Worm (Caenorhabditis elegans) whole organism, L2 larva: Measurements from ENCODE around the gene F35F10.7.

Source experiments
- F13H6.1 ChIP-seq: sonication (generic microtip); optimal IDR thresholded peaks from 2 replicates; lab custom pipeline; 2016; ENCODE audit warnings: missing genetic modification characterization, missing compliant biosample characterization
- aly-2 ChIP-seq: fragments of 150-350 bp; optimal IDR thresholded peaks from 2 replicates; lab custom pipeline; 2014; ENCODE audit warnings: missing biosample characterization, missing genetic modification characterization
- crh-2 ChIP-seq: sonication (generic microtip); optimal IDR thresholded peaks from 2 replicates; lab custom pipeline; 2017; ENCODE audit warnings: missing biosample characterization, missing genetic modification characterization
- nhr-129 ChIP-seq: fragments of 150-350 bp; optimal IDR thresholded peaks from 2 replicates; lab custom pipeline; 2014; ENCODE audit warnings: missing biosample characterization, missing genetic modification characterization
- nhr-25 ChIP-seq: fragments of 150-350 bp; sonication (generic microtip); optimal IDR thresholded peaks from 3 replicates; lab custom pipeline; 2014; ENCODE audit warnings: missing biosample characterization, missing genetic modification characterization
- peb-1 ChIP-seq: fragments of 150-350 bp; optimal IDR thresholded peaks from 2 replicates; lab custom pipeline; 2014; ENCODE audit warnings: missing biosample characterization, missing genetic modification characterization
- sma-3 ChIP-seq: sonication (generic microtip); optimal IDR thresholded peaks from 2 replicates; lab custom pipeline; 2016; ENCODE audit warnings: missing genetic modification reagents, missing genetic modification characterization, missing compliant biosample characterization
- unc-55 ChIP-seq: fragments of 150-350 bp; sonication (generic microtip); optimal IDR thresholded peaks from 3 replicates; lab custom pipeline; 2014; ENCODE audit warnings: missing biosample characterization, missing genetic modification reagents, missing genetic modification characterization
- zag-1 ChIP-seq: fragments of 150-350 bp; optimal IDR thresholded peaks from 2 replicates; lab custom pipeline; 2014; ENCODE audit warnings: missing biosample characterization, missing genetic modification characterization

DNA sequence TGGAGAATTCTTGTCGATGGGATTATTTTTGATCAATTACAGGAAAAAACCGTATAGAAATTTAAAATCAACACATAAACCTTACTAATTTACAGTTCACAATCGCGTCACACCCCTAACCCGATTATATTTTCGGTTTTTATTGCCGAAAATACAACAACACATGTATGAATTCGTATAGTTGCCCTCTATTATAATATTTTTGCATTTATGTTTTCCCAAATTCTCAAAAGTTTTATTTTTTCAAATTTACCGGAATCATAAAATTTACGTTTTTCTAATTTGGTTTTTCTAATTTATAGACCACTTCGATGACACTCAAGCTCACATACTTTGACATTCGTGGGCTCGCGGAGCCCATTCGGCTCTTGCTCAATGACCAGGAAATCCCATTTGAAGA lies 44.2 kb downstream of the F35F10.7 start, which contains the start of gene gst-23:
- TF ChIP-seq nhr-25 (tag; lab: Kevin White, UChicago): no peak
- TF ChIP-seq aly-2 (tag; lab: Kevin White, UChicago): no peak
- no peak for TF ChIP-seq crh-2 (tag; lab: Kevin White, UChicago)
- TF ChIP-seq nhr-129 (tag; lab: Kevin White, UChicago): no peak
- TF ChIP-seq zag-1 (tag; lab: Kevin White, UChicago): no peak
- TF ChIP-seq F13H6.1 (tag; lab: Kevin White, UChicago): no peak
- TF ChIP-seq sma-3: no peak
- no peak for TF ChIP-seq peb-1 (tag; lab: Kevin White, UChicago)
- no peak for TF ChIP-seq unc-55 (GFP tag; lab: Kevin White, UChicago)
